Fruit fly (Drosophila melanogaster) whole organism, adult: ENCODE data around the gene sicily.

Experiments used
- CG11617 ChIP-seq: fragments of 200-800 bp; sonication (Bioruptor generic); optimal IDR thresholded peaks from 2 replicates; lab custom pipeline; 2017; ENCODE audit warnings: mild to moderate bottlenecking, missing biosample characterization, missing genetic modification reagents, missing genetic modification characterization
- CG12768 ChIP-seq: fragments of 200-800 bp; sonication (Bioruptor generic); optimal IDR thresholded peaks from 2 replicates; lab custom pipeline; 2017; ENCODE audit warnings: missing biosample characterization, missing genetic modification characterization, mild to moderate bottlenecking, moderate library complexity, missing genetic modification reagents
- CG14711 ChIP-seq: fragments of 200-800 bp; sonication (Bioruptor generic); optimal IDR thresholded peaks from 2 replicates; lab custom pipeline; 2018; ENCODE audit warnings: missing biosample characterization, mild to moderate bottlenecking, missing genetic modification characterization, moderate library complexity
- CG1620 ChIP-seq: fragments of 200-800 bp; sonication (Bioruptor generic); optimal IDR thresholded peaks from 2 replicates; lab custom pipeline; 2016; ENCODE audit warnings: missing biosample characterization, missing genetic modification characterization
- CG33017 ChIP-seq: fragments of 200-800 bp; sonication (Bioruptor generic); optimal IDR thresholded peaks from 2 replicates; lab custom pipeline; 2018; ENCODE audit warnings: missing biosample characterization, mild to moderate bottlenecking, missing genetic modification characterization, moderate library complexity
- CG5204 ChIP-seq: fragments of 200-800 bp; sonication (Bioruptor generic); optimal IDR thresholded peaks from 2 replicates; lab custom pipeline; 2016; ENCODE audit warnings: missing biosample characterization, missing genetic modification characterization
- CG7045 ChIP-seq: fragments of 200-800 bp; sonication (Bioruptor generic); optimal IDR thresholded peaks from 2 replicates; lab custom pipeline; 2017; ENCODE audit warnings: missing biosample characterization, mild to moderate bottlenecking, missing genetic modification characterization
- CG7101 ChIP-seq: fragments of 200-800 bp; sonication (Bioruptor generic); optimal IDR thresholded peaks from 2 replicates; lab custom pipeline; 2018; ENCODE audit warnings: missing biosample characterization, mild to moderate bottlenecking, missing genetic modification characterization, moderate library complexity
- Clk ChIP-seq: fragments of 200-800 bp; sonication (Bioruptor generic); optimal IDR thresholded peaks from 2 replicates; lab custom pipeline; 2017; ENCODE audit warnings: missing biosample characterization, missing genetic modification characterization
- Crg-1 ChIP-seq: fragments of 200-800 bp; sonication (Bioruptor generic); optimal IDR thresholded peaks from 2 replicates; lab custom pipeline; 2016; ENCODE audit warnings: missing biosample characterization, missing genetic modification characterization
- Hr96 ChIP-seq: fragments of 200-800 bp; sonication (Bioruptor generic); optimal IDR thresholded peaks from 2 replicates; lab custom pipeline; 2016; ENCODE audit warnings: missing biosample characterization, missing genetic modification characterization
- Mnt ChIP-seq: fragments of 200-800 bp; sonication (Bioruptor generic); optimal IDR thresholded peaks from 2 replicates; lab custom pipeline; 2016; ENCODE audit warnings: missing biosample characterization, mild to moderate bottlenecking, missing genetic modification characterization
- bab1 ChIP-seq: fragments of 200-800 bp; sonication (Bioruptor generic); optimal IDR thresholded peaks from 3 replicates; lab custom pipeline; 2019; ENCODE audit warnings: missing biosample characterization, mild to moderate bottlenecking, missing genetic modification characterization, moderate library complexity
- cic ChIP-seq: fragments of 200-800 bp; sonication (Bioruptor generic); optimal IDR thresholded peaks from 2 replicates; lab custom pipeline; 2017; ENCODE audit warnings: missing biosample characterization, mild to moderate bottlenecking, missing genetic modification characterization, moderate library complexity
- cnc ChIP-seq, 2 experiments: fragments of >200 bp; optimal IDR thresholded peaks; 2 replicates each; lab custom pipeline; 2017
- kay ChIP-seq: fragments of 200-800 bp; sonication (Bioruptor generic); peaks from one replicate; lab custom pipeline; 2016; ENCODE audit warnings: missing biosample characterization, missing genetic modification characterization, borderline replicate concordance
- ovo ChIP-seq: fragments of 200-800 bp; sonication (Bioruptor generic); optimal IDR thresholded peaks from 2 replicates; lab custom pipeline; 2016; ENCODE audit warnings: missing biosample characterization, missing genetic modification characterization
- pad ChIP-seq: fragments of 200-800 bp; sonication (Bioruptor generic); optimal IDR thresholded peaks from 3 replicates; lab custom pipeline; 2017; ENCODE audit warnings: missing biosample characterization, missing genetic modification characterization, mild to moderate bottlenecking, moderate library complexity, missing genetic modification reagents
- tj ChIP-seq: fragments of 200-800 bp; sonication (Bioruptor generic); optimal IDR thresholded peaks from 3 replicates; lab custom pipeline; 2017; ENCODE audit warnings: missing biosample characterization, mild to moderate bottlenecking, missing genetic modification characterization, moderate library complexity
- toe ChIP-seq: fragments of 200-800 bp; sonication (Bioruptor generic); optimal IDR thresholded peaks from 2 replicates; lab custom pipeline; 2016; ENCODE audit warnings: missing biosample characterization, missing genetic modification characterization

Gene sicily

dm6 chrX:11873116-11873515, 18.4 kb upstream of the sicily start, which contains the start of gene CG15739:
Gene CG15739, plus strand, starts transcription at chrX:11873319.
- TF ChIP-seq toe (GFP tag; lab: Kevin White, UChicago) = no peak
- peak; percentile 17 for TF ChIP-seq Mnt (GFP tag; lab: Kevin White, UChicago)
- peak; percentile 95 for TF ChIP-seq pad (GFP tag; lab: Kevin White, UChicago)
- no peak for TF ChIP-seq Clk (GFP tag; lab: Kevin White, UChicago)
- peak; percentile 9 for TF ChIP-seq cic (GFP tag; lab: Kevin White, UChicago)
- TF ChIP-seq Hr96 = no peak
- TF ChIP-seq CG5204 = no peak
- TF ChIP-seq tj (GFP tag; lab: Kevin White, UChicago) = no peak
- TF ChIP-seq CG12768 (GFP tag; lab: Kevin White, UChicago) = no peak
- TF ChIP-seq CG1620 (GFP tag; lab: Kevin White, UChicago) = no peak
- TF ChIP-seq CG11617 (GFP tag; lab: Kevin White, UChicago) = no peak
- TF ChIP-seq bab1 (GFP tag; lab: Kevin White, UChicago) = no peak
- TF ChIP-seq kay = no peak

DNA sequence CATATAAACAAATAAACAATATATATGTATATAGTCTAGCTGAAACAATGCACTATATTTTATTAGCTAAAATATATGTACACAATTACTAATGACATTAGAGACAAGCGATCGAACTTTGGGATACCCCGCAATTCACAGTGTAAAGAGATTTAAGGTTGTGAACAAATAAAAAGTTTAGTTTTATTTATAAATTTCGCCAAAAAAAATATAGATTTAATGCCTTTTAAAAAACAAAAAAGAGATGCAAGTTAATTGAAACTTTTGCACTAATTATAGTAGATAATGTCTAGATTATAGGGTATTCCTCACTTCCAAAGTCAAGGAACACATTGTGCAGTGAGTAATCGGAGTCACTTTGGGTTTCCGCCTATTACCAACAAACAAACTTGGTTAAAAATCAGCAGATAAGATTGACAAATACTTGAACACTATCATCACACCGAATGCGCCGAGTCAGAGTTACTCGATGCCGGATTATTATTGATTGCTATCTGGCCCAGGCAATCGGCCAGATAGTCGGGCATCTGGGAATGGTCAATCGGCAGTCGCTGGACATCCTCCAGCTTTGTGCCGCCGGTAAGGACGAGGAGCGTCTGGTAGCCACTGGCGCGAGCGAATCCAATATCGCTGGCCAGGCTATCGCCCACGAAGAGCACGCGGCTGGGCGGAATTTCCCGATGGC, 16.2 kb upstream of the sicily start:
- TF ChIP-seq CG1620 (GFP tag; lab: Kevin White, UChicago) = no peak
- TF ChIP-seq CG11617 (GFP tag; lab: Kevin White, UChicago) = peak; percentile 3
- peak; percentile 35 for TF ChIP-seq CG7101 (tag; lab: Kevin White, UChicago)
- no peak for TF ChIP-seq CG33017
- TF ChIP-seq Hr96 = no peak

DNA sequence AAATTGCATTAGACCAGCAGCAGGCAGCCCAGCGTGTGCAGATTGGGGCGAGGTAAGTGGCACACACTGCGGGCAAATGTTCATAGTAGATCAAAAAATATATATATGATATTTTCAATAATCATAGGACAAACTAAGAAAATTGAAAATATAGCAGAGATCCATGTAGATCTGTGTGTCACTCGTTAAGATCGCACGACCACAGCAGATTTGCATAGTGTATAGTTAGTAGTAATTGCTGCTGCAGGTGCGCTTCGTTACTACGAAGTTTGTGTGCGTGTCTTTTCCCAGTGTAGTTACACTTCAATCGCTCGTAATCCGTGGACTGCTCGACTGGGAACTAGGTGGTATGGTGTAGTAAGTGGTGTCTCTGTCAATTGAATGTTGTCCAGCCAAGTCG, 14.4 kb upstream of the sicily start, which contains the start of gene CG10352:
CG10352 (minus strand) TSS at position 4 of the 400 bp plus-strand sequence.
- TF ChIP-seq CG12768 (GFP tag; lab: Kevin White, UChicago) (peak; percentile 31), Mnt (GFP tag; lab: Kevin White, UChicago) (peak; percentile 30), CG5204 (no peak), CG1620 (GFP tag; lab: Kevin White, UChicago) (no peak), CG7101 (tag; lab: Kevin White, UChicago) (peak; percentile 23), Crg-1 (GFP tag; lab: Kevin White, UChicago) (no peak), CG11617 (GFP tag; lab: Kevin White, UChicago) (peak; percentile 22), pad (GFP tag; lab: Kevin White, UChicago) (no peak), bab1 (GFP tag; lab: Kevin White, UChicago) (no peak), cic (GFP tag; lab: Kevin White, UChicago) (no peak), tj (GFP tag; lab: Kevin White, UChicago) (peak; percentile 20), toe (GFP tag; lab: Kevin White, UChicago) (no peak)

dm6 chrX:11881686-11882085, 9.8 kb upstream of the sicily start:
- TF ChIP-seq tj (GFP tag; lab: Kevin White, UChicago) (no peak), Hr96 (no peak), pad (GFP tag; lab: Kevin White, UChicago) (no peak), CG7045 (GFP tag; lab: Kevin White, UChicago) (no peak), Mnt (GFP tag; lab: Kevin White, UChicago) (no peak), CG5204 (no peak)

DNA sequence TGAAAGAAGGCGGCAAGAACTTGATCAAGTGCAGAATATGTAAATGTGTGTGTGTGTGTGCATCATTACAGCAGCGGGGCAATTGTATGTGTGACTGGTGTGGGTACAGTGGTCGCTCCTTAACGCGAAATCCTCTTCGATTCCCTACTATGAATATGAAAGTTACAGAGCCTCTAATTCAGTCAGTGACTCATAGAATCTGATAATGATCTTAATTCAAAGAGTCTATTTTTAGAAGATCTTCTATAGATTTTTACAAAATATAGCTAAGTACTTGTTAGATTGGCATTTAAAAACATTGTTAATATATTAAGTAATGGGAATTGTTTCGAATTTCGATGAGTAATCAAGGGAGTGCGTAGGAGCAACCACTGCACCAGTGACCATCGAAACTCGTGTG, 9.1 kb upstream of the sicily start:
- TF ChIP-seq CG11617 (GFP tag; lab: Kevin White, UChicago) = no peak
- no peak for TF ChIP-seq Hr96

dm6 chrX:11884134-11884533, 7.4 kb upstream of the sicily start:
- TF ChIP-seq cic (GFP tag; lab: Kevin White, UChicago) (no peak), CG7101 (tag; lab: Kevin White, UChicago) (no peak), CG5204 (no peak), CG11617 (GFP tag; lab: Kevin White, UChicago) (no peak), Clk (GFP tag; lab: Kevin White, UChicago) (no peak), tj (GFP tag; lab: Kevin White, UChicago) (no peak), kay (no peak), CG14711 (tag; lab: Kevin White, UChicago) (no peak), CG1620 (GFP tag; lab: Kevin White, UChicago) (no peak), Mnt (GFP tag; lab: Kevin White, UChicago) (no peak), pad (GFP tag; lab: Kevin White, UChicago) (no peak), CG7045 (GFP tag; lab: Kevin White, UChicago) (no peak), cnc (optimal IDR thresholded peaks at IDR 0.05; lab: Kevin White, UChicago) (no peak), toe (GFP tag; lab: Kevin White, UChicago) (no peak), ovo (GFP tag; lab: Kevin White, UChicago) (no peak), Crg-1 (GFP tag; lab: Kevin White, UChicago) (no peak), Hr96 (no peak), CG33017 (no peak), bab1 (GFP tag; lab: Kevin White, UChicago) (no peak), CG12768 (GFP tag; lab: Kevin White, UChicago) (no peak)

- no peak for TF ChIP-seq Crg-1 (GFP tag; lab: Kevin White, UChicago)
- no peak for TF ChIP-seq Clk (GFP tag; lab: Kevin White, UChicago)
- no peak for TF ChIP-seq CG1620 (GFP tag; lab: Kevin White, UChicago)
- TF ChIP-seq CG14711 (tag; lab: Kevin White, UChicago) = no peak
- no peak for TF ChIP-seq tj (GFP tag; lab: Kevin White, UChicago)
- no peak for TF ChIP-seq CG7045 (GFP tag; lab: Kevin White, UChicago)
Measured at dm6 chrX:11885356-11885755, 6.2 kb upstream of the sicily start.
